Worm (Caenorhabditis elegans): ENCODE measurements around the gene F35E8.9.

DNA sequence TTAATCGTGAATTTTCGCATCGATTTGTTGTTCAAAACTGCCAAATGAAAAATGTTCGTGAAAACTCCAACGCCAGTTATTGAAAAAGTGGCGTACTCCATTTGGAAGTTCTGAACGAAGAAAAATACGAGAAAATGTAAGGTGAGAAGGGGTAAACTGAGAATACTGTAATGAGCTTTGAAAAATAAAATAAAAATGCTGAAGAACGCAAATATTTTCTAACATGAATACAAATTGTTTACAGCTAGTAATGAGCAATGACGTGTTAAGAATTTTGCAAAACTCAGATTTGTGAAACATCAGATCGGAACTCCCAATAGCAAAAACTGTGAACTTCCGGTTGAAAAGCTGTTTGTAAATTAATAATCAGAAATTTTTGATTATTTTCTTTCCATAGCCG is 15.0 kb upstream of the F35E8.9 start, which contains the start of gene srw-26:
- no peak for TF ChIP-seq nfya-1 (tag; optimal IDR thresholded peaks at IDR 0.05)
- TF ChIP-seq eyg-1 (tag; optimal IDR thresholded peaks at IDR 0.05), result no peak
- no peak for TF ChIP-seq ama-1 (optimal IDR thresholded peaks at IDR 0.05)
- no peak for TF ChIP-seq dmd-4 (tag; optimal IDR thresholded peaks at IDR 0.05; ENCODE audit: borderline replicate concordance)
- TF ChIP-seq fkh-10 (GFP tag; optimal IDR thresholded peaks at IDR 0.05), result no peak
- TF ChIP-seq hlh-8 (tag; optimal IDR thresholded peaks at IDR 0.05), result no peak
- no peak for TF ChIP-seq unc-3 (GFP tag; conservative IDR thresholded peaks at IDR 0.05)
- TF ChIP-seq unc-3 (tag; optimal IDR thresholded peaks at IDR 0.05), result no peak
- TF ChIP-seq Y22D7AL.16 (tag; optimal IDR thresholded peaks at IDR 0.05), result no peak
- TF ChIP-seq pha-2 (tag; optimal IDR thresholded peaks at IDR 0.05), result no peak
- TF ChIP-seq dve-1 (tag; optimal IDR thresholded peaks at IDR 0.05), result no peak
- TF ChIP-seq tbx-2 (tag; optimal IDR thresholded peaks at IDR 0.05), result no peak
- no peak for TF ChIP-seq hlh-13 (GFP tag; optimal IDR thresholded peaks at IDR 0.05)
- TF ChIP-seq sox-4 (tag; optimal IDR thresholded peaks at IDR 0.05), result no peak
